Worm (Caenorhabditis elegans) whole organism, early embryonic: ENCODE measurements around the gene rab-37.

Experiments
- F13C5.2 ChIP-seq: sonication (generic microtip); optimal IDR thresholded peaks from 2 replicates; lab custom pipeline; 2017; ENCODE audit warnings: mild to moderate bottlenecking, missing genetic modification characterization, inconsistent platforms, missing compliant biosample characterization
- ama-1 ChIP-seq: fragments of 150-350 bp; optimal IDR thresholded peaks from 2 replicates; lab custom pipeline; 2014
- ceh-13 ChIP-seq: fragments of 200-800 bp; sonication (Bioruptor generic); optimal IDR thresholded peaks from 2 replicates; lab custom pipeline; 2018; ENCODE audit warnings: mild to moderate bottlenecking, missing genetic modification characterization, missing compliant biosample characterization
- hnd-1 ChIP-seq: sonication (generic microtip); optimal IDR thresholded peaks from 2 replicates; lab custom pipeline; 2016; ENCODE audit warnings: missing genetic modification characterization, missing compliant biosample characterization
- scrt-1 ChIP-seq: fragments of 200-800 bp; sonication (Bioruptor generic); IDR thresholded peaks from 2 replicates; pipeline ENCODE4 v1.3.6; 2022; ENCODE audit warnings: missing genetic modification characterization, missing compliant biosample characterization
- sea-1 ChIP-seq: fragments of 200-800 bp; sonication (Bioruptor generic); conservative IDR thresholded peaks from 2 replicates; pipeline ENCODE4 v1.3.6; 2022; ENCODE audit warnings: missing genetic modification characterization, missing compliant biosample characterization
- tbx-11 ChIP-seq: fragments of 200-800 bp; sonication (Bioruptor generic); IDR thresholded peaks from 2 replicates; pipeline ENCODE4 v1.3.6; 2022; ENCODE audit warnings: missing genetic modification characterization, missing compliant biosample characterization

DNA sequence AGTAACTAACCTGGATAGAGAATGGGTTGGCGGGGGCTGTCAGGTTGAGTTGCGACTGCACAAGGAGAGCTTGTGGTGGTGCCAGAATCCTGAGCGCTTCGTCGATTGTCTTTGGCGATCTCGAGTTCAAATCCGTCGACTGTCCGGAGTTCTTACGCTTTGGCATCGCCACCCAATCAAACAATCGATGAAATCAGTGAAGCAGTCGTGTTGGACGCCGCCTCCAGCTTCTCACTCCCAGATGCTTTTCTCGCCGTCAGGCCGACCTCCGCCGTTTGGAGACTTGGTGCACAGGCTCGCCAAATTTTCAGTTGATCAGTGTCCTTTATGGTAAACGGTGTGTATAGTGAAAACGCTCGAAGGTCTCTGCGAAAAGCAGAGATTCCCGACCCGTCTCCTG, 18.8 kb downstream of the rab-37 start, which contains the start of the genes F20B6.10 and hpk-1:
- TF ChIP-seq tbx-11 (GFP tag; lab: Robert Waterston, UW) (no peak), sea-1 (GFP tag; lab: Robert Waterston, UW) (no peak), ama-1 (no peak), hnd-1 (tag; lab: Kevin White, UChicago) (no peak), scrt-1 (GFP tag; lab: Robert Waterston, UW) (no peak), ceh-13 (no peak), F13C5.2 (no peak)
